Worm (Caenorhabditis elegans) whole organism, L4 larva: ENCODE results near the gene F58E2.4.
A peak's percentile ranks its signal among the peaks of the same experiment; 100 is the strongest.

Experiments
- R02D3.7 ChIP-seq: fragments of 150-350 bp; sonication (generic microtip); optimal IDR thresholded peaks from 3 replicates; lab custom pipeline; 2014; ENCODE audit warnings: missing biosample characterization, missing genetic modification characterization
- T20F7.1 ChIP-seq: fragments of 200-800 bp; sonication (Bioruptor generic); optimal IDR thresholded peaks from 2 replicates; lab custom pipeline; 2018; ENCODE audit warnings: mild to moderate bottlenecking, missing genetic modification characterization, missing compliant biosample characterization
- Y105C5A.15 ChIP-seq: fragments of 200-800 bp; sonication (Bioruptor generic); IDR thresholded peaks from 2 replicates; pipeline ENCODE4 v1.3.6; 2022; ENCODE audit warnings: missing genetic modification characterization, missing compliant biosample characterization
- Y48G9A.11 ChIP-seq: fragments of 200-800 bp; sonication (Bioruptor generic); IDR thresholded peaks from 2 replicates; pipeline ENCODE4 v1.3.6; 2022; ENCODE audit warnings: missing genetic modification reagents, missing genetic modification characterization, missing compliant biosample characterization
- Y5F2A.4 ChIP-seq: fragments of 200-800 bp; sonication (Bioruptor generic); optimal IDR thresholded peaks from 2 replicates; lab custom pipeline; 2018; ENCODE audit warnings: mild to moderate bottlenecking, missing genetic modification characterization, missing compliant biosample characterization
- ZK546.5 ChIP-seq, 2 experiments: sonication (generic microtip); optimal IDR thresholded peaks; 2 replicates each; lab custom pipeline; 2017; ENCODE audit warnings: missing biosample characterization in 2 of 2, missing genetic modification characterization in 2 of 2
- ama-1 ChIP-seq: fragments of 150-350 bp; optimal IDR thresholded peaks from 2 replicates; lab custom pipeline; 2014; ENCODE audit warnings: inconsistent platforms, mixed read lengths
- ceh-32 ChIP-seq: sonication (generic microtip); optimal IDR thresholded peaks from 2 replicates; lab custom pipeline; 2016; ENCODE audit warnings: mild to moderate bottlenecking, missing genetic modification characterization, missing compliant biosample characterization; ENCODE audit not compliant: poor library complexity
- ces-1 ChIP-seq: fragments of 150-350 bp; sonication (generic microtip); optimal IDR thresholded peaks from 4 replicates; lab custom pipeline; 2014; ENCODE audit warnings: missing biosample characterization, missing genetic modification reagents, missing genetic modification characterization
- ctbp-1 ChIP-seq: fragments of 200-800 bp; sonication (Bioruptor generic); IDR thresholded peaks from 2 replicates; pipeline ENCODE4 v1.3.6; 2022; ENCODE audit warnings: missing genetic modification reagents, missing genetic modification characterization, missing compliant biosample characterization
- daf-16 ChIP-seq, 3 experiments: sonication (generic microtip); optimal IDR thresholded peaks; 2 replicates each; lab custom pipeline; 2016 to 2017; ENCODE audit warnings: missing genetic modification characterization in 3 of 3, missing genetic modification reagents in 3 of 3, mild to moderate bottlenecking in 2 of 3, missing compliant biosample characterization in 2 of 3, missing biosample characterization in 1 of 3, moderate library complexity in 1 of 3
- daf-8 ChIP-seq: fragments of 200-800 bp; sonication (Bioruptor generic); IDR thresholded peaks from 2 replicates; pipeline ENCODE4 v1.3.6; 2022; ENCODE audit warnings: missing genetic modification characterization, missing compliant biosample characterization
- dpl-1 ChIP-seq: fragments of 150-350 bp; optimal IDR thresholded peaks from 2 replicates; lab custom pipeline; 2014; ENCODE audit warnings: missing biosample characterization, missing genetic modification reagents, missing genetic modification characterization
- duxl-1 ChIP-seq: sonication (generic microtip); optimal IDR thresholded peaks from 2 replicates; lab custom pipeline; 2016; ENCODE audit warnings: mild to moderate bottlenecking, missing genetic modification characterization, moderate library complexity, missing compliant biosample characterization; ENCODE audit not compliant: poor library complexity
- dve-1 ChIP-seq: sonication (generic microtip); optimal IDR thresholded peaks from 2 replicates; lab custom pipeline; 2017; ENCODE audit warnings: antibody characterized with exemption, mild to moderate bottlenecking, missing genetic modification characterization, missing compliant biosample characterization; ENCODE audit not compliant: insufficient read depth
- fkh-10 ChIP-seq: fragments of 150-350 bp; optimal IDR thresholded peaks from 2 replicates; lab custom pipeline; 2014; ENCODE audit warnings: missing biosample characterization, missing genetic modification reagents, missing genetic modification characterization
- hif-1 ChIP-seq, 2 experiments: sonication (generic microtip); optimal IDR thresholded peaks; 2 replicates each; lab custom pipeline; 2016 to 2017; ENCODE audit warnings: missing compliant biosample characterization in 2 of 2, missing genetic modification characterization in 2 of 2, missing genetic modification reagents in 2 of 2, missing genotype in 2 of 2, mild to moderate bottlenecking in 1 of 2
- hmg-1.1 ChIP-seq: fragments of 200-800 bp; sonication (Bioruptor generic); IDR thresholded peaks from 2 replicates; pipeline ENCODE4 v1.3.6; 2022; ENCODE audit warnings: missing genetic modification reagents, missing genetic modification characterization, missing compliant biosample characterization
- lin-39 ChIP-seq: fragments of 150-350 bp; optimal IDR thresholded peaks from 2 replicates; lab custom pipeline; 2014; ENCODE audit warnings: missing biosample characterization, missing genetic modification reagents, missing genetic modification characterization
- madf-9 ChIP-seq: fragments of 200-800 bp; sonication (Bioruptor generic); conservative IDR thresholded peaks from 2 replicates; pipeline ENCODE4 v1.3.6; 2022; ENCODE audit warnings: missing genetic modification reagents, missing genetic modification characterization, missing compliant biosample characterization
- mes-2 ChIP-seq: sonication (generic microtip); optimal IDR thresholded peaks from 2 replicates; lab custom pipeline; 2016; ENCODE audit warnings: missing genotype, mild to moderate bottlenecking, missing genetic modification characterization, missing compliant biosample characterization; ENCODE audit not compliant: poor library complexity, severe bottlenecking
- nhr-10 ChIP-seq: fragments of 150-350 bp; optimal IDR thresholded peaks from 2 replicates; lab custom pipeline; 2014; ENCODE audit warnings: missing biosample characterization, missing genetic modification characterization
- nhr-102 ChIP-seq: sonication (generic microtip); optimal IDR thresholded peaks from 2 replicates; lab custom pipeline; 2016; ENCODE audit warnings: mild to moderate bottlenecking, missing genetic modification characterization, moderate library complexity, missing compliant biosample characterization
- nhr-41 ChIP-seq: fragments of 200-800 bp; sonication (Bioruptor generic); IDR thresholded peaks from 2 replicates; pipeline ENCODE4 v1.3.6; 2022; ENCODE audit warnings: missing genetic modification reagents, missing genetic modification characterization, missing compliant biosample characterization
- nhr-42 ChIP-seq: fragments of 200-800 bp; sonication (Bioruptor generic); IDR thresholded peaks from 2 replicates; pipeline ENCODE4 v1.3.6; 2022; ENCODE audit warnings: missing genetic modification characterization, missing compliant biosample characterization
- set-16 ChIP-seq: fragments of 200-800 bp; sonication (Bioruptor generic); IDR thresholded peaks from 2 replicates; pipeline ENCODE4 v1.3.6; 2022; ENCODE audit warnings: missing genetic modification reagents, missing genetic modification characterization, missing compliant biosample characterization
- snpc-1.2 ChIP-seq: fragments of 200-800 bp; sonication (Bioruptor generic); IDR thresholded peaks from 2 replicates; pipeline ENCODE4 v1.3.6; 2022; ENCODE audit warnings: missing genetic modification reagents, missing genetic modification characterization, missing compliant biosample characterization
- spr-1 ChIP-seq: sonication (generic microtip); optimal IDR thresholded peaks from 2 replicates; lab custom pipeline; 2016; ENCODE audit warnings: mild to moderate bottlenecking, missing genetic modification characterization, missing compliant biosample characterization
- spr-3 ChIP-seq: fragments of 200-800 bp; sonication (Bioruptor generic); optimal IDR thresholded peaks from 2 replicates; lab custom pipeline; 2018; ENCODE audit warnings: mild to moderate bottlenecking, missing genetic modification characterization, missing compliant biosample characterization
- unc-39 ChIP-seq: sonication (generic microtip); optimal IDR thresholded peaks from 2 replicates; lab custom pipeline; 2017; ENCODE audit warnings: missing biosample characterization, missing genetic modification characterization
- unc-62 ChIP-seq, 3 experiments: fragments of 150-350 bp in 1 of 3; sonication (generic microtip); optimal IDR thresholded peaks in 2 of 3; peaks in 1 of 3; 1 replicate in 1 of 3; 2 replicates in 2 of 3; lab custom pipeline; 2014 to 2017; ENCODE audit warnings: missing biosample characterization in 3 of 3, missing genetic modification characterization in 3 of 3, missing genetic modification reagents in 3 of 3, missing genotype in 1 of 3

Gene F58E2.4

ce11 chrIV:3478911-3479385 is 15.8 kb downstream of the F58E2.4 start, which contains the start of the genes srz-70 and C09G12.5:
TSS of gene srz-70 (minus strand) at chrIV:3479011.
TSS of gene C09G12.5 (plus strand) at chrIV:3479335.
- TF ChIP-seq snpc-1.2 (no peak), spr-3 (GFP tag; lab: Kevin White, UChicago) (no peak), lin-39 (tag; lab: Kevin White, UChicago) (no peak), nhr-10 (no peak), ctbp-1 (GFP tag; lab: Robert Waterston, UW) (no peak), nhr-42 (GFP tag; lab: Robert Waterston, UW) (no peak), ZK546.5 (tag; optimal IDR thresholded peaks at IDR 0.05; lab: Kevin White, UChicago) (no peak), Y105C5A.15 (no peak), fkh-10 (GFP tag; lab: Kevin White, UChicago) (no peak)

DNA sequence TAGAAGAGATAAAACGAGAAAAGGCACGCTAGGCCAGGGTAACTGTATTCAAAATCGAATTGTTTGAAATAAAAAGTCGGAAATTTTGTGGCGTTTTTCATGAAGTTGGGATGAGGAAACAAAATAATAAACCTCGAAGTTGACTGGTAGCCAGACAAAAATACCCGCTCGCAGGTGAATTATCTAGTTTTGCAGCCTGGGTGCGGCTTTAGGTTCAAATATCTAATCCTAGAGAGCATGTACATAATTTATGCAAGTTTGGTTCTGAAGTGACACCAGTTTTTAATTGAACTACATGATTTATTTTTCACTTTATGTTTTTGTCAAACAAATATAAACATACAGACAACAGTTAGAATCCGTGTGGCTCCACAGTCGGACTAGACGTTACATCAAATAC is 18.6 kb downstream of the F58E2.4 start, which contains the start of gene srz-37:
Gene srz-37 (minus strand): TSS at position 101 of the 400 bp plus-strand sequence.
- TF ChIP-seq T20F7.1 (GFP tag; lab: Kevin White, UChicago) (no peak), duxl-1 (no peak), Y5F2A.4 (no peak), daf-16 (GFP tag; optimal IDR thresholded peaks at IDR 0.05; lab: Kevin White, UChicago) (no peak), daf-16 (tag; optimal IDR thresholded peaks at IDR 0.05; lab: Kevin White, UChicago) (no peak), ceh-32 (tag; lab: Kevin White, UChicago) (no peak), madf-9 (GFP tag; lab: Robert Waterston, UW) (no peak), nhr-41 (no peak), dve-1 (tag; lab: Kevin White, UChicago) (no peak), unc-39 (tag; lab: Kevin White, UChicago) (no peak), daf-8 (GFP tag; lab: Robert Waterston, UW) (no peak), nhr-10 (no peak), R02D3.7 (tag; lab: Kevin White, UChicago) (no peak), mes-2 (tag; lab: Kevin White, UChicago) (no peak), ces-1 (GFP tag; lab: Kevin White, UChicago) (no peak)

DNA sequence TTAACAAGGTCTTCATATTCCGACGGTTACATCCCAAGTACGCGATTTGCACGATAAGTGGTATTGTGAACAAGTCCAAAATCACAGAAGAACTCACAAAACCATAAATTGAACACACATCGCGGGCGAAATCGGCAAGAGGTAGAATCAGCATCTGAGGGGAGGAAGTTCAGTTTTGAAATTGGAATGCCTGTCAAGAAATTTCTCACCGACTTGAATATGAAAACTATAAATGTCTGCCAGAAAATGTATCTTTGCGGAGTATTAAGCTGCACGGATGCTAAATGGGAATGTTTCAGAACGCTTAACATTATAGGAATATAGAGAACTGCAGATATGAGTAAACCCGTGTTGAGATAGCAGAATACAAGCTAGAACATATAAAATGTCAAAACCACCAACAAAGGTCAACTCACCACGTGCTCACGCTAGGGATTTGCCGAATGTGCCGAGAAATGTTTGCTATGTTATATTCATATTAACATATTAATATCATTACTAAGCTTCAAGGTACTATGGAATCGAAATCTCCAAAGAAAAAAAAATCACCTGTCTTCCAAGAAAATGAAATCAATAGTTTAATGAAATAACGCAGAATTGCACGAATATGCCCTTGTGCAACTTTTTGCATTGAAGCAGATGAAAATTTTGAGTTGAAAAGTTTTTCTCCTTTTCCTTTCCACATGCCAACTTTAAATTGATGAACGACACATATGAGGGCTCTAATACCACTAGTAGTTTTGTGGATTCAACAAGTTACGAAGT is 19.2 kb downstream of the F58E2.4 start, which contains the start of gene srz-82:
Gene srz-82 (plus strand): TSS at position 701 of the 765 bp plus-strand sequence.
- TF ChIP-seq Y48G9A.11 (GFP tag; lab: Robert Waterston, UW) (no peak), set-16 (no peak), ama-1 (lab: Kevin White, UChicago) (no peak), hmg-1.1 (no peak), unc-62 (GFP tag; optimal IDR thresholded peaks at IDR 0.05 in 1 of 2; lab: Kevin White, UChicago) (peak in 1 of 2 experiments; percentile 96), unc-62 (tag; optimal IDR thresholded peaks at IDR 0.05; lab: Kevin White, UChicago) (no peak)

- TF ChIP-seq spr-1 (tag; lab: Kevin White, UChicago) = no peak
- TF ChIP-seq nhr-102 (tag; lab: Kevin White, UChicago) = no peak
- TF ChIP-seq hif-1 (tag; optimal IDR thresholded peaks at IDR 0.05; lab: Kevin White, UChicago) = no peak
- no peak for TF ChIP-seq dpl-1 (GFP tag; lab: Kevin White, UChicago)
These were observed 28.3 kb downstream of the F58E2.4 start, which contains the start of gene srz-78 for ce11 chrIV:3491477-3491876. TSS of gene srz-78 (plus strand) at chrIV:3491777.
